Fruit fly (Drosophila melanogaster): ENCODE results near the gene CG32026.

dm6 chr3L:8853382-8853781, 17.1 kb downstream of the CG32026 start:
- TF ChIP-seq CG8478 (optimal IDR thresholded peaks at IDR 0.05) (no peak), CTCF (optimal IDR thresholded peaks at IDR 0.05) (no peak)
